Fruit fly (Drosophila melanogaster) S2 (cell line): Measurements from ENCODE around the gene Wdr82.

Source experiments
- CG8478 ChIP-seq: fragments of >200 bp; optimal IDR thresholded peaks from 2 replicates; lab custom pipeline; 2018

Wdr82 gene

dm6 chr2L:8424662-8425208 lies 50.5 kb downstream of the Wdr82 start:
- TF ChIP-seq CG8478 (lab: Kevin White, UChicago): no peak
